Worm (Caenorhabditis elegans) whole organism, L4/young adult: ENCODE data around the gene bath-9.

Source experiments
- W03F9.2 ChIP-seq: fragments of 150-350 bp; optimal IDR thresholded peaks from 2 replicates; lab custom pipeline; 2014; ENCODE audit warnings: missing biosample characterization, missing genetic modification characterization
- dao-5 ChIP-seq: sonication (generic microtip); optimal IDR thresholded peaks from 2 replicates; lab custom pipeline; 2016; ENCODE audit warnings: missing genotype, missing genetic modification characterization, moderate library complexity, missing compliant biosample characterization

DNA sequence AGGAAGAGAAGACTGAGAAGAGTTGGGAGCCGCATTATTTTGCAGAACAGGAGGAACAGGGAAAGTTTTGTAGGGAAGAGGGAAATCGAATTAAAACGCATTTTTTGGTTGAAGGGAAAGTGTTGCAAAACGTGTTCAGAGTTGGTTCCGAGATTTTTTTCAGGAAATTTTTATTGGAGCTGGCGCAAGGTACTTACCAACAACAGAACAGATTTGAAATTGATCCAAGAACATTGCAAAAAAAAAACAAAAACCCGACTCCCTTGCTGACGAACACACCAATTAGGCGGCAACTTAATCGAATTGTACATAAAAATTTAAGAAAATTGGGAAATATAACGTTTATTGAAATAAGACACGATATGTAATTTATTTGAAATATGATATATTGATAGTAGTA lies 38.3 kb upstream of the bath-9 start, which contains the start of gene F14D2.7:
- TF ChIP-seq dao-5 (tag; lab: Kevin White, UChicago): no peak
- TF ChIP-seq W03F9.2 (tag; lab: Kevin White, UChicago): no peak
